Fruit fly (Drosophila melanogaster): Measurements from ENCODE around the gene CG12766.
A peak's percentile ranks its signal among the peaks of the same experiment; 100 is the strongest.

dm6 chr3L:3972599-3972998, 32.7 kb upstream of the CG12766 start, which contains the start of gene CG43915:
- TF ChIP-seq Crg-1 (GFP tag; optimal IDR thresholded peaks at IDR 0.05): no peak
- no peak for TF ChIP-seq CG12768 (GFP tag; optimal IDR thresholded peaks at IDR 0.05)
- peak; percentile 25 for TF ChIP-seq kay (GFP tag; ENCODE audit: borderline replicate concordance)
- TF ChIP-seq CG7045 (GFP tag; optimal IDR thresholded peaks at IDR 0.05): no peak
- no peak for TF ChIP-seq tj (GFP tag; optimal IDR thresholded peaks at IDR 0.05)
- TF ChIP-seq ovo (GFP tag; optimal IDR thresholded peaks at IDR 0.05): no peak
